Worm (Caenorhabditis elegans): ENCODE data around the gene cks-1.

DNA sequence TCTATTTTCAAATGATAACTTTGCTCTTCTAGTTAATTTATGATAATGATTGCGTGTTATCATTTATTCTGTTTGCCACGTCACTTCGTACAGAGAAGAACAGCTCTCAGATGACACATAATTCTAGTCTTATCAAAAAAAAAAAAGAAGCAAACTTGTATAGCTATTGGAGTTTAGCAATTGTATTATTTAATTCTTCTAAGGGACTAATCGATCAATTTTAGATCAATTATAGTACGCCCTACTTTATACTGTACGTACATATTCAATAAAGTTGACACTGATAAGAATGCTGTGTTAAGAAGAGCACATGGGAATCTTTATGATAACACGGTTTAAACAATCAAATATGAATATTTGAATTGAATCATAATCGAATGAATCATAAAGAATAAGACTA, 28.6 kb downstream of the cks-1 start:
- no peak for TF ChIP-seq mep-1 (tag; optimal IDR thresholded peaks at IDR 0.05)
- TF ChIP-seq elt-1 (tag; optimal IDR thresholded peaks at IDR 0.05; ENCODE audit: borderline replicate concordance, insufficient read depth), result no peak
- TF ChIP-seq unc-62 (GFP tag; optimal IDR thresholded peaks at IDR 0.05), result no peak
- no peak for TF ChIP-seq ceh-83 (GFP tag; optimal IDR thresholded peaks at IDR 0.05)
- TF ChIP-seq ztf-11 (tag; optimal IDR thresholded peaks at IDR 0.05), result no peak
- TF ChIP-seq nhr-28 (tag; optimal IDR thresholded peaks at IDR 0.05), result no peak
- TF ChIP-seq ceh-39 (tag; optimal IDR thresholded peaks at IDR 0.05), result no peak
